Worm (Caenorhabditis elegans): ENCODE measurements around the gene C16C8.4.
"Not testable (repeated sequence)": the region's sequence is repeated elsewhere in the genome, so short reads cannot be mapped to it uniquely, and the experiment has no call there.

The C16C8.4 gene

ce11 chrII:3444280-3444679 lies at the start of gene C16C8.4:
Gene C16C8.4, minus strand, starts transcription at chrII:3444380.
- TF ChIP-seq ztf-29 (GFP tag; IDR thresholded peaks at IDR 0.05) (no peak), klf-2 (GFP tag; conservative IDR thresholded peaks at IDR 0.05) (no peak), cog-1 (tag; optimal IDR thresholded peaks at IDR 0.05) (no peak), T22C8.4 (GFP tag; IDR thresholded peaks at IDR 0.05) (no peak), med-1 (GFP tag; optimal IDR thresholded peaks at IDR 0.05; ENCODE audit: insufficient read depth) (no peak), tab-1 (GFP tag; IDR thresholded peaks at IDR 0.05) (no peak)

DNA sequence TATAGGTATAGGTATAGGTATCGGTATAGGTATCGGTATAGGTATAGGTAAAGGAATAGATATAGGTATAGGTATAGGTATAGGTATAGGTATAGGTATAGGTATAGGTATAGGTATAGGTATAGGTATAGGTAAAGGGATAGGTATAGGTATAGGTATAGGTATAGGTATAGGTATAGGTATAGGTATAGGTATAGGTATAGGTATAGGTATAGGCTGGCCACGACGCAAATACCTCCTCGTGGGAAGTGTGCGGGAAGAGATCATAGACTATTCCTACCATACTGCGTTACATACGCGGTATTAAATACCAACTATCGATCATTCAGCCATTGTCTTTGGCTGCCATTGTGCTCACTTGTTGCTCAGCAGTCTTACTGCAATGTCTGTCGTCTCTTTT lies 46.6 kb upstream of the C16C8.4 start, which contains the start of gene fbxb-112:
Gene fbxb-112, plus strand, starts transcription at position 301 of the 400 bp plus-strand sequence.
- not testable (repeated sequence) for TF ChIP-seq klf-2 (GFP tag; conservative IDR thresholded peaks at IDR 0.05); ztf-23 (GFP tag; IDR thresholded peaks at IDR 0.05); ztf-29 (GFP tag; IDR thresholded peaks at IDR 0.05)

DNA sequence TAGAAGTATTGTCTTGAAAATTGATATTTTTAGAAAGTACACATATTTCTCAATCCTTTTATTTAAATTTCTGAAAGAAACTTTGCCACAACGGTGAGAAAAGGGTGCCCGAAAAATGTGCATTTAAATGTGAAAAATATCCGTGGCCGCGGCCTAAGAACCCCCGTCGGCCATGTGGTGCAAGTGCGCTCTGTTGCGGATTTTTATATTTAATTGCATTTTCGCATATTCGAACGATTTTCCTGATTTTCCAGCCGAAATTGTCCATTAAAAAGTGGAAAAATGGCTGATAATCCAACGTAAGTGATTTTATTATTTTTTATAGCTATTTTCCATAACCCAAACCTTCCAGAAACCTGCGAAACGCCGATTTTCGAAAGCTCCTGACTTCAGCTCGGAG lies 38.1 kb upstream of the C16C8.4 start, which contains the start of gene smu-2:
Gene smu-2, plus strand, starts transcription at position 178 of the 400 bp plus-strand sequence.
- TF ChIP-seq ztf-29 (GFP tag; IDR thresholded peaks at IDR 0.05) (no peak), cog-1 (tag; optimal IDR thresholded peaks at IDR 0.05) (peak; percentile 39), tab-1 (GFP tag; IDR thresholded peaks at IDR 0.05) (no peak), ref-1 (GFP tag; conservative IDR thresholded peaks at IDR 0.05) (no peak), ztf-23 (GFP tag; IDR thresholded peaks at IDR 0.05) (peak; percentile 74), flt-1 (GFP tag; IDR thresholded peaks at IDR 0.05) (peak; percentile 67; the same call in 1 of the 2 replicates), klf-2 (GFP tag; conservative IDR thresholded peaks at IDR 0.05) (0 out of 2 replicates have a peak, but pooled peaks have one; percentile 45), T22C8.4 (GFP tag; IDR thresholded peaks at IDR 0.05) (no peak), med-1 (GFP tag; optimal IDR thresholded peaks at IDR 0.05; ENCODE audit: insufficient read depth) (no peak)

- no peak for TF ChIP-seq ref-1 (GFP tag; conservative IDR thresholded peaks at IDR 0.05)
- no peak for TF ChIP-seq med-1 (GFP tag; optimal IDR thresholded peaks at IDR 0.05; ENCODE audit: insufficient read depth)
- TF ChIP-seq T22C8.4 (GFP tag; IDR thresholded peaks at IDR 0.05), result no peak
- no peak for TF ChIP-seq klf-2 (GFP tag; conservative IDR thresholded peaks at IDR 0.05)
- no peak for TF ChIP-seq cog-1 (tag; optimal IDR thresholded peaks at IDR 0.05)
- TF ChIP-seq ztf-29 (GFP tag; IDR thresholded peaks at IDR 0.05), result no peak
- TF ChIP-seq tab-1 (GFP tag; IDR thresholded peaks at IDR 0.05), result no peak
- TF ChIP-seq flt-1 (GFP tag; IDR thresholded peaks at IDR 0.05), result no peak
- no peak for TF ChIP-seq ztf-23 (GFP tag; IDR thresholded peaks at IDR 0.05)
Measured at ce11 chrII:3481584-3481983, 37.4 kb upstream of the C16C8.4 start, which contains the start of gene Y49F6B.8. Gene Y49F6B.8, minus strand, starts transcription at chrII:3481684.

ce11 chrII:3477171-3477570 lies 33.0 kb upstream of the C16C8.4 start, which contains the start of gene fbxb-104:
Gene fbxb-104, minus strand, starts transcription at chrII:3477271.
- TF ChIP-seq cog-1 (tag; optimal IDR thresholded peaks at IDR 0.05) (no peak), flt-1 (GFP tag; IDR thresholded peaks at IDR 0.05) (no peak), ref-1 (GFP tag; conservative IDR thresholded peaks at IDR 0.05) (no peak), ztf-29 (GFP tag; IDR thresholded peaks at IDR 0.05) (no peak)

DNA sequence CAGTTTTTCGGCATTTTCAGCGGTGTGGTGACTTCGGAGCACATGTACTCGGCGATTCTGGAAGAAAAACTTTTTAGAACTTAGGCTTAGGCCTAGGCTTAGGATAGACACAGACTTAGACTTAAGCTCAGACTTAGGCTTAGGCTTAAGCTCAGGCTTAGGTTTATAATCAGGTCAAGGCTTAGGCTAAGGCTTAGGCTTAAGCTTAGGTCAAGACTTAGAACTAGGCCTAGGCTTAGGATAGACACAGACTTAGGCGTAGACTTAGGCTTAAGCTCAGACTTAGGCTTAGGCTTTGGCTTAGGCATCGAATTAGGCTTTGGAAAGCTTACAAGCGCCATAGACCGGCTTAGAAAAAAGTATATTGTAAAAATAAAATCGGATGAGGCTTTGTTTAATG lies 32.4 kb upstream of the C16C8.4 start:
- TF ChIP-seq flt-1 (GFP tag; IDR thresholded peaks at IDR 0.05) (no peak), ztf-29 (GFP tag; IDR thresholded peaks at IDR 0.05) (0 out of 2 replicates have a peak, but pooled peaks have one; percentile 13)

ce11 chrII:3473744-3474143 lies 29.6 kb upstream of the C16C8.4 start, which contains the start of gene sdz-32:
Gene sdz-32, plus strand, starts transcription at chrII:3474044.
- TF ChIP-seq med-1 (GFP tag; optimal IDR thresholded peaks at IDR 0.05; ENCODE audit: insufficient read depth) (no peak), T22C8.4 (GFP tag; IDR thresholded peaks at IDR 0.05) (no peak), tab-1 (GFP tag; IDR thresholded peaks at IDR 0.05) (no peak), ztf-29 (GFP tag; IDR thresholded peaks at IDR 0.05) (no peak), cog-1 (tag; optimal IDR thresholded peaks at IDR 0.05) (no peak)

ce11 chrII:3472817-3473216 lies 28.6 kb upstream of the C16C8.4 start, which contains the start of gene Y49F6B.6:
Gene Y49F6B.6, plus strand, starts transcription at chrII:3473117.
- TF ChIP-seq flt-1 (GFP tag; IDR thresholded peaks at IDR 0.05), result no peak
- no peak for TF ChIP-seq ztf-23 (GFP tag; IDR thresholded peaks at IDR 0.05)
- no peak for TF ChIP-seq cog-1 (tag; optimal IDR thresholded peaks at IDR 0.05)
- TF ChIP-seq med-1 (GFP tag; optimal IDR thresholded peaks at IDR 0.05; ENCODE audit: insufficient read depth), result no peak
- no peak for TF ChIP-seq klf-2 (GFP tag; conservative IDR thresholded peaks at IDR 0.05)
- TF ChIP-seq ref-1 (GFP tag; conservative IDR thresholded peaks at IDR 0.05), result no peak
- TF ChIP-seq T22C8.4 (GFP tag; IDR thresholded peaks at IDR 0.05), result no peak
- TF ChIP-seq ztf-29 (GFP tag; IDR thresholded peaks at IDR 0.05), result no peak
- TF ChIP-seq tab-1 (GFP tag; IDR thresholded peaks at IDR 0.05), result no peak

ce11 chrII:3472316-3472715 lies 28.1 kb upstream of the C16C8.4 start, which contains the start of gene Y49F6B.12:
Gene Y49F6B.12, minus strand, starts transcription at chrII:3472416.
- TF ChIP-seq T22C8.4 (GFP tag; IDR thresholded peaks at IDR 0.05) (no peak), med-1 (GFP tag; optimal IDR thresholded peaks at IDR 0.05; ENCODE audit: insufficient read depth) (no peak), ztf-29 (GFP tag; IDR thresholded peaks at IDR 0.05) (no peak), ztf-23 (GFP tag; IDR thresholded peaks at IDR 0.05) (no peak), ref-1 (GFP tag; conservative IDR thresholded peaks at IDR 0.05) (no peak), klf-2 (GFP tag; conservative IDR thresholded peaks at IDR 0.05) (no peak), flt-1 (GFP tag; IDR thresholded peaks at IDR 0.05) (no peak), tab-1 (GFP tag; IDR thresholded peaks at IDR 0.05) (no peak), cog-1 (tag; optimal IDR thresholded peaks at IDR 0.05) (no peak)

DNA sequence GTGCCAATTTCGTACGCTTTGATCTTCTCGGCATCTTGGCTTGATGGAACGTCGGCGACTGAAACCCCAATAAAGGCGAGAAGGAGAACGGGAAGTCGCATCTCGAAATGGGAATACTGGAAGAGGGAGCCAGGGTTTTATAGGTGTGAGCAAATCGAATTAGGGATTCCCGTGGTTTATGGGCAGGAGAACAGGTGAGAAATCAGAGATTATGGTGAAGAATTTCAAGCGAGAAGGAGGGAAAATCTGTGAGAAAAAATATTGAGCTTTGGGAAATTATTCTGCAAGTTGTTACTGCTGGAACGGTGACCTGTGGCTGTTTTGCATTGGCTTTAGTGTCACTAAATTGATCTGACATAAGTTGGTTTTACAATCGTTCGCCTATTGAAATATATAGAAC lies 27.4 kb upstream of the C16C8.4 start, which contains the start of gene Y49F6B.13:
Gene Y49F6B.13, minus strand, starts transcription at position 101 of the 400 bp plus-strand sequence.
- TF ChIP-seq flt-1 (GFP tag; IDR thresholded peaks at IDR 0.05), result no peak

- TF ChIP-seq flt-1 (GFP tag; IDR thresholded peaks at IDR 0.05), result no peak
- TF ChIP-seq cog-1 (tag; optimal IDR thresholded peaks at IDR 0.05), result no peak
- TF ChIP-seq ztf-29 (GFP tag; IDR thresholded peaks at IDR 0.05), result no peak
- TF ChIP-seq T22C8.4 (GFP tag; IDR thresholded peaks at IDR 0.05), result no peak
- TF ChIP-seq ztf-23 (GFP tag; IDR thresholded peaks at IDR 0.05), result no peak
- no peak for TF ChIP-seq tab-1 (GFP tag; IDR thresholded peaks at IDR 0.05)
- TF ChIP-seq ref-1 (GFP tag; conservative IDR thresholded peaks at IDR 0.05), result no peak
- no peak for TF ChIP-seq klf-2 (GFP tag; conservative IDR thresholded peaks at IDR 0.05)
- TF ChIP-seq med-1 (GFP tag; optimal IDR thresholded peaks at IDR 0.05; ENCODE audit: insufficient read depth), result no peak
Measured at ce11 chrII:3470549-3470948, 26.4 kb upstream of the C16C8.4 start, which contains the start of gene Y49F6B.20. Gene Y49F6B.20, minus strand, starts transcription at chrII:3470649.
